Fruit fly (Drosophila melanogaster): Measurements from ENCODE around the gene CG9399.

Gene CG9399

dm6 chr3R:9563240-9563992 is 10.6 kb downstream of the CG9399 start, which contains the start of the genes CG9393 and Vps45 (continued):
- TF ChIP-seq CoRest (tag; optimal IDR thresholded peaks at IDR 0.05) (peak; percentile 76), CG7745 (tag; optimal IDR thresholded peaks at IDR 0.05) (no peak), onecut (GFP tag; IDR thresholded peaks at IDR 0.05) (0 out of 2 replicates have a peak, but pooled peaks have one; percentile 18), Doc3 (GFP tag; IDR thresholded peaks at IDR 0.05; ENCODE audit: partially characterized antibody) (peak; percentile 90), sob (GFP tag; IDR thresholded peaks at IDR 0.05) (peak; percentile 71; the same call in 1 of the 2 replicates), phol (tag; optimal IDR thresholded peaks at IDR 0.05) (peak; percentile 76), PHDP (tag; optimal IDR thresholded peaks at IDR 0.05) (peak; percentile 55), btn (GFP tag; optimal IDR thresholded peaks at IDR 0.05) (no peak), ERR (GFP tag; optimal IDR thresholded peaks at IDR 0.05) (no peak), CG2116 (GFP tag; optimal IDR thresholded peaks at IDR 0.05) (peak; percentile 95), fu2 (GFP tag; optimal IDR thresholded peaks at IDR 0.05) (peak; percentile 71), Optix (GFP tag; IDR thresholded peaks at IDR 0.05) (0 out of 3 replicates have a peak, but pooled peaks have one; percentile 7), crp (GFP tag; optimal IDR thresholded peaks at IDR 0.05) (peak; percentile 28 to 82), CG6683 (GFP tag; optimal IDR thresholded peaks at IDR 0.05) (peak; percentile 5), CG8281 (tag; optimal IDR thresholded peaks at IDR 0.05) (no peak), twi (tag; optimal IDR thresholded peaks at IDR 0.05) (peak; percentile 67), ac (GFP tag; optimal IDR thresholded peaks at IDR 0.05) (no peak), CG17829 (tag; optimal IDR thresholded peaks at IDR 0.05) (peak; percentile 75), CG17912 (GFP tag; optimal IDR thresholded peaks at IDR 0.05) (peak; percentile 0), Side (GFP tag; optimal IDR thresholded peaks at IDR 0.05) (peak; percentile 23), CG10321 (GFP tag; IDR thresholded peaks at IDR 0.05) (0 out of 2 replicates have a peak, but pooled peaks have one; percentile 16), CG15479 (GFP tag; optimal IDR thresholded peaks at IDR 0.05) (no peak), CG15073 (GFP tag; optimal IDR thresholded peaks at IDR 0.05) (no peak), CG16863 (GFP tag; optimal IDR thresholded peaks at IDR 0.05) (peak; percentile 57), CG6813 (GFP tag; optimal IDR thresholded peaks at IDR 0.05) (no peak), wor (GFP tag; IDR thresholded peaks at IDR 0.05) (no peak), Dfd (GFP tag; optimal IDR thresholded peaks at IDR 0.05) (no peak), Deaf1 (tag; optimal IDR thresholded peaks at IDR 0.05) (no peak), wdn (GFP tag; IDR thresholded peaks at IDR 0.05) (no peak), hb (GFP tag; IDR thresholded peaks at IDR 0.05; ENCODE audit: partially characterized antibody) (peak; percentile 93), CG1233 (GFP tag; optimal IDR thresholded peaks at IDR 0.05) (peak; percentile 15), CG7556 (GFP tag; optimal IDR thresholded peaks at IDR 0.05) (peak; percentile 50), CG12744 (GFP tag; optimal IDR thresholded peaks at IDR 0.05) (peak; percentile 50), disco-r (GFP tag; optimal IDR thresholded peaks at IDR 0.05) (no peak), Aef1 (GFP tag; IDR thresholded peaks at IDR 0.05) (peak; percentile 27; the same call in 1 of the 3 replicates), yki (optimal IDR thresholded peaks at IDR 0.05) (no peak), CG10959 (GFP tag; IDR thresholded peaks at IDR 0.05) (no peak), CG15269 (tag; optimal IDR thresholded peaks at IDR 0.05) (no peak), pita (GFP tag; optimal IDR thresholded peaks at IDR 0.05) (no peak), CG18476 (GFP tag; optimal IDR thresholded peaks at IDR 0.05) (peak; percentile 52), CG4617 (GFP tag; optimal IDR thresholded peaks at IDR 0.05; ENCODE audit: borderline replicate concordance) (peak; percentile 75), lab (GFP tag; optimal IDR thresholded peaks at IDR 0.05) (no peak), Elba2 (GFP tag; optimal IDR thresholded peaks at IDR 0.05) (peak; percentile 13), CHES-1-like (GFP tag; optimal IDR thresholded peaks at IDR 0.05) (peak; percentile 54), Trl (optimal IDR thresholded peaks at IDR 0.05) (no peak), Trl (GFP tag; optimal IDR thresholded peaks at IDR 0.05) (peak; percentile 64), oc (tag; optimal IDR thresholded peaks at IDR 0.05) (no peak), kni (GFP tag; optimal IDR thresholded peaks at IDR 0.05) (peak; percentile 59), CG2129 (GFP tag; IDR thresholded peaks at IDR 0.05; ENCODE audit: partially characterized antibody) (peak; percentile 75)

Measured in whole organism, embryonic.